Worm (Caenorhabditis elegans): ENCODE measurements around the gene aass-1.

ce11 chrIV:244843-245242, at the start of gene aass-1:
- TF ChIP-seq elt-3 (tag; optimal IDR thresholded peaks at IDR 0.05): no peak
- TF ChIP-seq mdl-1 (tag; optimal IDR thresholded peaks at IDR 0.05): no peak
- no peak for TF ChIP-seq grh-1 (GFP tag; IDR thresholded peaks at IDR 0.05)
- no peak for TF ChIP-seq nhr-11 (tag; optimal IDR thresholded peaks at IDR 0.05)
- no peak for TF ChIP-seq Y116A8C.19 (tag; optimal IDR thresholded peaks at IDR 0.05; ENCODE audit: borderline replicate concordance)
- TF ChIP-seq nhr-90 (tag; optimal IDR thresholded peaks at IDR 0.05; ENCODE audit: poor library complexity): no peak
- no peak for TF ChIP-seq ztf-11 (tag; optimal IDR thresholded peaks at IDR 0.05)
- no peak for TF ChIP-seq elt-2 (tag; optimal IDR thresholded peaks at IDR 0.05)

Data from whole organism, L1 larva.